Fruit fly (Drosophila melanogaster): ENCODE measurements around the gene Uba4.

DNA sequence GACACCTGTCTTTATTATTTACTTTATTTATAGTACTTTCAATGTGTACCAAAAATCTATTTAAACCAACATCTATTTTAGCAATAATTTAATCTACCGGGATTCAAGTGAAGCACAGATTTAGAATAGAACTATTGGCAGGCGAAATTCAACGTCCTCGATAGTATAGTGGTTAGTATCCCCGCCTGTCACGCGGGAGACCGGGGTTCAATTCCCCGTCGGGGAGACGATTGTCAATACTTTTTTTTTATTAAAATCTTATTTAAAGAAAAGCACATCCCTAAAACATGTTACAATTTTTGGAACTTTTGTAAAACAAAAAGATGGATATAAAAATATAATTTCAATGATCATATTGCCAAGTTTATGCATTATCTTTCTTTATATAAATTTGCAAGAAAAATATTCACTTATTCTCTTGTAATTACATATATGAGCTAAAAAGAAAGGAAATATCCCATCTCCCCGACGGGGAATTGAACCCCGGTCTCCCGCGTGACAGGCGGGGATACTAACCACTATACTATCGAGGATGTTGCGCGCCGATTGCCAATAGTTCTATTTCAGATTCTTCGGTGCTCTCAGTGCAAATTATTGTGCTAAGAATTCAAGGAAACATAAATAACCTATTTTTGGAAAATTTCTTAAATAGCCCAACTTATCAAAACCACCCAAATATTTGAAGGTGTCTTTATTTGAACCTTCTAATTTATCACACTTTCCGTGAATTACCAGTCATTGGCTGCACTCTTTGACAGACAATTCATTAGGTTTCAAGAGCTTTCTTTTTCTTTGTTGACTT, 35.4 kb upstream of the Uba4 start, which contains the start of gene CG43796:
- TF ChIP-seq h (optimal IDR thresholded peaks at IDR 0.05) (no peak), psq (optimal IDR thresholded peaks at IDR 0.05) (no peak), Sin3A (optimal IDR thresholded peaks at IDR 0.05) (no peak), ttk (optimal IDR thresholded peaks at IDR 0.05) (no peak), insv (optimal IDR thresholded peaks at IDR 0.05) (no peak), Myc (optimal IDR thresholded peaks at IDR 0.05) (no peak)

Measured in Kc167 (cell line).